Fruit fly (Drosophila melanogaster): Measurements from ENCODE around the gene CG13083.

DNA sequence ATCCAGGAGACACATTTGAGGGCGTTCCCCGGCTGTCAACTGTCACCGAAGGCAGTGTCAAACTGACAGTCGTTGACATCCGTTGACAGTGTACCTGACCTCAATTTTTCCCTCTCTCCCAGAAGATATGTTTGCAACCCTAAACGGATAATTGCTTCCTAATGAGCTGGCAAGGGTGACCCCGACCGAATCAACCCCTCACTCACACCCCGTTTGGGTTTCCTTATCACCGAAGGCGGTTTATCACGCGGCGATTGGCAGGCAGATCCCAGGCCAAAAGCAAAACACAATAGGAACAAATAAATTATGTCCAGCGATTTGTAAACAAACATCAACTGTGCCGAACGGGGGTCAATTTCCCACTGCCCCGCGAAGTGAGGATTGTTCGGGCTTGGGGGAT, 27.9 kb upstream of the CG13083 start:
- TF ChIP-seq CG32264 (GFP tag; optimal IDR thresholded peaks at IDR 0.05) (no peak), ey (GFP tag; optimal IDR thresholded peaks at IDR 0.05) (no peak), Dfd (GFP tag; optimal IDR thresholded peaks at IDR 0.05) (no peak), pan (optimal IDR thresholded peaks at IDR 0.05) (no peak), usp (GFP tag; optimal IDR thresholded peaks at IDR 0.05) (no peak), Myc (optimal IDR thresholded peaks at IDR 0.05) (no peak), OdsH (GFP tag; optimal IDR thresholded peaks at IDR 0.05) (no peak), CG9705 (GFP tag; optimal IDR thresholded peaks at IDR 0.05) (no peak), fru (GFP tag; optimal IDR thresholded peaks at IDR 0.05) (no peak), Abd-B (GFP tag; optimal IDR thresholded peaks at IDR 0.05) (no peak), Vsx2 (GFP tag; optimal IDR thresholded peaks at IDR 0.05; ENCODE audit: partially characterized antibody) (no peak), h (GFP tag; optimal IDR thresholded peaks at IDR 0.05) (no peak), br (GFP tag; optimal IDR thresholded peaks at IDR 0.05) (no peak), CrebA (GFP tag; optimal IDR thresholded peaks at IDR 0.05; ENCODE audit: borderline replicate concordance) (no peak)

Measured in whole organism, wandering third instar larva.